Worm (Caenorhabditis elegans) whole organism, L2 larva: ENCODE measurements around the gene zzz-1.

ENCODE experiments used
- F13H6.1 ChIP-seq: sonication (generic microtip); optimal IDR thresholded peaks from 2 replicates; lab custom pipeline; 2016; ENCODE audit warnings: missing genetic modification characterization, missing compliant biosample characterization
- Y55F3AM.14 ChIP-seq: fragments of 200-800 bp; sonication (Bioruptor generic); optimal IDR thresholded peaks from 2 replicates; lab custom pipeline; 2018; ENCODE audit warnings: mild to moderate bottlenecking, missing genetic modification characterization, missing compliant biosample characterization
- alr-1 ChIP-seq: fragments of 150-350 bp; optimal IDR thresholded peaks from 2 replicates; lab custom pipeline; 2014; ENCODE audit warnings: missing biosample characterization, missing genetic modification characterization
- ama-1 ChIP-seq: fragments of 150-350 bp; optimal IDR thresholded peaks from 2 replicates; lab custom pipeline; 2018; ENCODE audit warnings: inconsistent platforms
- blmp-1 ChIP-seq: sonication (generic microtip); optimal IDR thresholded peaks from 2 replicates; lab custom pipeline; 2017; ENCODE audit warnings: missing genetic modification characterization, mild to moderate bottlenecking, missing compliant biosample characterization, antibody characterized with exemption, moderate library complexity; ENCODE audit not compliant: insufficient read depth
- ceh-16 ChIP-seq: fragments of 150-350 bp; optimal IDR thresholded peaks from 2 replicates; lab custom pipeline; 2014; ENCODE audit warnings: missing biosample characterization, missing genetic modification characterization
- dmd-4 ChIP-seq: sonication (generic microtip); optimal IDR thresholded peaks from 2 replicates; lab custom pipeline; 2017; ENCODE audit warnings: missing biosample characterization, missing genetic modification characterization
- elt-1 ChIP-seq: fragments of 150-350 bp; optimal IDR thresholded peaks from 2 replicates; lab custom pipeline; 2014; ENCODE audit warnings: missing biosample characterization, missing genetic modification characterization
- elt-3 ChIP-seq: sonication (generic microtip); optimal IDR thresholded peaks from 2 replicates; lab custom pipeline; 2017; ENCODE audit warnings: missing biosample characterization, missing genetic modification characterization
- lin-11 ChIP-seq: fragments of 150-350 bp; sonication (generic microtip); optimal IDR thresholded peaks from 2 replicates; lab custom pipeline; 2014; ENCODE audit warnings: missing biosample characterization, missing genetic modification characterization, inconsistent platforms, mixed read lengths
- lin-13 ChIP-seq: fragments of 150-350 bp; optimal IDR thresholded peaks from 2 replicates; lab custom pipeline; 2014; ENCODE audit warnings: missing biosample characterization, missing genetic modification reagents, missing genetic modification characterization
- lin-39 ChIP-seq: fragments of 150-350 bp; optimal IDR thresholded peaks from 2 replicates; lab custom pipeline; 2014; ENCODE audit warnings: missing biosample characterization, missing genetic modification reagents, missing genetic modification characterization
- lsy-2 ChIP-seq, 2 experiments: fragments of 150-350 bp in 1 of 2; sonication (generic microtip) in 1 of 2; optimal IDR thresholded peaks; 2 replicates each; lab custom pipeline; 2014 to 2017; ENCODE audit warnings: missing biosample characterization in 2 of 2, missing genetic modification characterization in 2 of 2
- mdl-1 ChIP-seq, 2 experiments: fragments of 150-350 bp in 1 of 2; sonication (generic microtip) in 1 of 2; optimal IDR thresholded peaks; 2 replicates each; lab custom pipeline; 2017; ENCODE audit warnings: missing biosample characterization in 2 of 2, missing genetic modification characterization in 2 of 2
- nhr-11 ChIP-seq: fragments of 150-350 bp; optimal IDR thresholded peaks from 2 replicates; lab custom pipeline; 2014; ENCODE audit warnings: missing biosample characterization, missing genetic modification characterization
- nhr-129 ChIP-seq: fragments of 150-350 bp; optimal IDR thresholded peaks from 2 replicates; lab custom pipeline; 2014; ENCODE audit warnings: missing biosample characterization, missing genetic modification characterization
- nhr-21 ChIP-seq: fragments of 150-350 bp; optimal IDR thresholded peaks from 2 replicates; lab custom pipeline; 2014; ENCODE audit warnings: missing biosample characterization, missing genetic modification characterization
- nhr-23 ChIP-seq: fragments of 150-350 bp; optimal IDR thresholded peaks from 2 replicates; lab custom pipeline; 2014; ENCODE audit warnings: missing biosample characterization, missing genetic modification reagents, missing genetic modification characterization
- nhr-25 ChIP-seq: fragments of 150-350 bp; sonication (generic microtip); optimal IDR thresholded peaks from 3 replicates; lab custom pipeline; 2014; ENCODE audit warnings: missing biosample characterization, missing genetic modification characterization
- peb-1 ChIP-seq: fragments of 150-350 bp; optimal IDR thresholded peaks from 2 replicates; lab custom pipeline; 2014; ENCODE audit warnings: missing biosample characterization, missing genetic modification characterization
- sem-4 ChIP-seq: fragments of 150-350 bp; optimal IDR thresholded peaks from 2 replicates; lab custom pipeline; 2014; ENCODE audit warnings: missing biosample characterization, missing genetic modification reagents, missing genetic modification characterization
- sma-3 ChIP-seq: sonication (generic microtip); optimal IDR thresholded peaks from 2 replicates; lab custom pipeline; 2016; ENCODE audit warnings: missing genetic modification reagents, missing genetic modification characterization, missing compliant biosample characterization
- sma-9 ChIP-seq, 2 experiments: fragments of 150-350 bp in 1 of 2; sonication (generic microtip) in 1 of 2; optimal IDR thresholded peaks; 2 replicates each; lab custom pipeline; 2014 to 2016; ENCODE audit warnings: missing genetic modification characterization in 2 of 2, mild to moderate bottlenecking in 1 of 2, missing biosample characterization in 1 of 2, missing compliant biosample characterization in 1 of 2, missing genetic modification reagents in 1 of 2, moderate library complexity in 1 of 2
- snpc-4 ChIP-seq: fragments of 150-350 bp; optimal IDR thresholded peaks from 2 replicates; lab custom pipeline; 2014; ENCODE audit warnings: missing biosample characterization, missing genetic modification characterization
- unc-39 ChIP-seq: fragments of 150-350 bp; optimal IDR thresholded peaks from 2 replicates; lab custom pipeline; 2014; ENCODE audit warnings: missing biosample characterization, missing genetic modification characterization
- unc-62 ChIP-seq: fragments of 150-350 bp; optimal IDR thresholded peaks from 2 replicates; lab custom pipeline; 2014; ENCODE audit warnings: missing biosample characterization, missing genetic modification reagents, missing genetic modification characterization
- ztf-4 ChIP-seq: fragments of 150-350 bp; optimal IDR thresholded peaks from 2 replicates; lab custom pipeline; 2014; ENCODE audit warnings: missing biosample characterization, missing genetic modification characterization

Gene zzz-1

DNA sequence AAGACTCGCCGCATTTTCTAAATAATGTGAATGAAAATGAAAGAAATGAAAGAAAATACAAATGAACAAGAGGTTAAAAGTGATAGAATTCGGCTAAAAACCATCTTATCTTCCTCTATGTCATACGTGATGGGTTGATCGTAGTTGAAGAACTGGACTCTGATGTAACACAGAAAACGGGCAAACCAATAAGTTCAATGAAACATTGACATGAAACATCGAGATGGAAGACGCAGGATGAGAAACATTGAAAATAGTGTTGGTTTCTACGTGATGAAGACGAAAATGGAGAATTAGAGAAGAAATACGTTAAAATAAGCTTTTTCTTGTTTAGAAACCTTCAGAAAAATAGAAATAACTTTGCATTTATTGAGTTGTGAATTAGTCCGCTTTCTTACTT is 18.0 kb downstream of the zzz-1 start, which contains the start of gene F32D8.12 (continued):
- TF ChIP-seq unc-62 (GFP tag; lab: Kevin White, UChicago) (no peak), nhr-11 (tag; lab: Kevin White, UChicago) (no peak), mdl-1 (tag; optimal IDR thresholded peaks at IDR 0.05; lab: Kevin White, UChicago) (no peak), sma-9 (GFP tag; optimal IDR thresholded peaks at IDR 0.05; lab: Kevin White, UChicago) (peak; percentile 18), sma-9 (tag; optimal IDR thresholded peaks at IDR 0.05; lab: Kevin White, UChicago) (no peak), F13H6.1 (tag; lab: Kevin White, UChicago) (peak; percentile 16), lsy-2 (tag; optimal IDR thresholded peaks at IDR 0.05; lab: Kevin White, UChicago) (peak in 1 of 2 experiments; percentile 55), sem-4 (tag; lab: Kevin White, UChicago) (no peak), ztf-4 (tag; lab: Kevin White, UChicago) (no peak)

DNA sequence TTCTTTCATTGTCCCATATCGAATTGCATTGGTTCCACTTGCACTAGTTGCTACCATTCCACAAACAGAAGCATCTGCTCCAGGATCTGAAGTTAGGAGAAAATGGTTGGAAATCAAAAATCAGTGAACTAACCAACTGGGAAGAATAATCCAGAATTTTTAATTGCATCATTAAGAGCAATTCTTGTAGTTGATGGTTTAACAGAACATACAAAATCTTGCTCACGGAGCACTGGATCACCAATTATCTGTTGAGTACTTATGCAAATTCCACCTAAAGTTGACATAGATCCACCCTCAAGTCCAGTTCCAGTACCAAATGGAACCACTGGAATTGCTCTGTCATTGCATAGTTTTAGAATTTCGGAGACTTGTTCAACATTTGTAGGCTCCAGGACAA is 19.2 kb downstream of the zzz-1 start:
- TF ChIP-seq ama-1 (lab: Kevin White, UChicago) (peak; percentile 47), nhr-25 (no peak)
- TF ChIP-seq, all 48 proteins: peak for 1

DNA sequence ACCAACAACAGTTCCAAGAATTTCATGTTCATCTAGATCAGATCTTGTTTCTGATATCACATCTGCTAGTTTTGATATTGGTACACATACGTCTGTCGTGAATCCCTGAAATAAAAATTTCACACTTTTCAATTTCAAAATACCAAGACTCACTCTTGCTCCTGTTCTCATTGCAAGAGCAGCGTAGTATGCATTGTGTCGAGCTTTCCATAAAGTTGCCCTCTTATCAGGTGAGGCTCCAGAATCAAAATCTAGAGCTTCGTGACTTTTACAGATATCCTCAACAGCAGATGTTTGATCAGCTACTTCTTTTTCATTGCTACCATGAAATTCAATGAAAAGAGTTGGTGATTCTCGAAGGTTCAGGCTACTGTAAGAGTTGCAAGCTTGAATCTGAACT is 19.9 kb downstream of the zzz-1 start, which contains the start of gene F32D8.11:
Gene F32D8.11 (minus strand): TSS at position 101 of the 400 bp plus-strand sequence.
- TF ChIP-seq unc-39 (tag; lab: Kevin White, UChicago) = no peak
- no peak for TF ChIP-seq peb-1 (tag; lab: Kevin White, UChicago)
- TF ChIP-seq elt-1 (tag; lab: Kevin White, UChicago) = no peak
- TF ChIP-seq ceh-16 (tag; lab: Kevin White, UChicago) = no peak
- no peak for TF ChIP-seq nhr-11 (tag; lab: Kevin White, UChicago)
- no peak for TF ChIP-seq nhr-129 (tag; lab: Kevin White, UChicago)
- TF ChIP-seq lin-13 (GFP tag; lab: Kevin White, UChicago) = no peak
- no peak for TF ChIP-seq lin-11 (tag; lab: Kevin White, UChicago)
- TF ChIP-seq nhr-23 (tag; lab: Kevin White, UChicago) = no peak
- no peak for TF ChIP-seq sem-4 (tag; lab: Kevin White, UChicago)
- TF ChIP-seq alr-1 (tag; lab: Kevin White, UChicago) = no peak
- TF ChIP-seq, all 48 proteins: peak for 0

DNA sequence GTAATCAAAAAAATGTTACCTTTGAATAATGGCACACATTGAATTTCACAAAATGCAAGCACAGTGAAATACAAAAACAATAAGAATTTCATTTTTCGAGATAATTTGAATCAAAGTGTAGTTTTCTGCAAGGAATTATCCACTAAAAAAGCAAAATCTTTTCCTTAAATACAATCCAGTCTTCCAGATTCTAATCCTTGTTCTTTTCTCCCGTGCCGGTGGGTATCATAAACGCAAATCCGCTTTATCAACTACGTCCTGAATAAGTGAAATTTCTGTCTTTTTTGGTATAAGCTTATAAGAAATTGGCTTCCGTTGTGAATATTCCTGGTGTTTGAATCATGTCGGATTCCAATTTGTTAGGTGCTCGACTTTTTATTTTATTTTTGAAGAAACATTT is 20.8 kb downstream of the zzz-1 start:
- TF ChIP-seq ztf-4 (tag; lab: Kevin White, UChicago) (no peak), peb-1 (tag; lab: Kevin White, UChicago) (no peak), sma-9 (GFP tag; optimal IDR thresholded peaks at IDR 0.05; lab: Kevin White, UChicago) (peak; percentile 11), sma-9 (tag; optimal IDR thresholded peaks at IDR 0.05; lab: Kevin White, UChicago) (no peak), alr-1 (tag; lab: Kevin White, UChicago) (no peak), ama-1 (lab: Kevin White, UChicago) (no peak), lin-39 (tag; lab: Kevin White, UChicago) (no peak), elt-3 (no peak), lin-11 (tag; lab: Kevin White, UChicago) (no peak)

ce11 chrV:10887564-10887963 is 21.4 kb downstream of the zzz-1 start:
- TF ChIP-seq sma-3 (no peak), Y55F3AM.14 (GFP tag; lab: Kevin White, UChicago) (peak; percentile 83)

DNA sequence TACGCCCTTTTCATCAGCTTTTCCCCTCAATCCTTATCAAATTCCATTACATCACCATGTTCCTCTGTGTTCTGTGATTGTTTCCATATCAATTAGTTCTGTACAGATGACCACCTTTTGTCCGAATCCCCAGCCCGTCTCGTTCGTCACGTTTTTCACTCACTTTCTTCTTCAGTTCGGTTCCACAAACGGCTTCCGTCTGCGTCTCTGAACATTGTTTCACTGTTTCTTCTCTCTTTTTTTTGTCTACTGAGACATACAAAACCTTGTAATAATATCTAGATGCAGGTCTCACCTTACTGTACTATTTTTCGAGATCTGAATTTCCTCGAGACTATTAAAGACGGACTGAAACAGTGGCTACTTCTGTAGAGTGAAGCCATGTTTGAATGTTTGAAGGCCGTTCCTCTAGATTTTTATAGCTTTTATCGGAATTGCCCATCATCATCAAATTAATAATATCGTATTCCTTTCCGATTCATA is 22.5 kb downstream of the zzz-1 start, which contains the start of gene F32D8.3:
Gene F32D8.3 (plus strand): TSS at position 433 of the 483 bp plus-strand sequence.
- TF ChIP-seq blmp-1 = peak; percentile 71
- peak; percentile 19 for TF ChIP-seq nhr-25
- peak; percentile 16 for TF ChIP-seq sma-9 (GFP tag; optimal IDR thresholded peaks at IDR 0.05; lab: Kevin White, UChicago)
- no peak for TF ChIP-seq sma-9 (tag; optimal IDR thresholded peaks at IDR 0.05; lab: Kevin White, UChicago)
- TF ChIP-seq snpc-4 = no peak
- peak; percentile 39 for TF ChIP-seq nhr-21 (tag; lab: Kevin White, UChicago)
- TF ChIP-seq elt-1 (tag; lab: Kevin White, UChicago) = no peak

- TF ChIP-seq dmd-4 (tag; lab: Kevin White, UChicago) (no peak), unc-39 (tag; lab: Kevin White, UChicago) (no peak), snpc-4 (no peak)
These were observed 25.5 kb downstream of the zzz-1 start, which contains the start of gene F32D8.2 for ce11 chrV:10883478-10883877. F32D8.2 (plus strand) TSS chrV:10883778.
